Worm (Caenorhabditis elegans): ENCODE data around the gene nhr-43.

nhr-43 gene

DNA sequence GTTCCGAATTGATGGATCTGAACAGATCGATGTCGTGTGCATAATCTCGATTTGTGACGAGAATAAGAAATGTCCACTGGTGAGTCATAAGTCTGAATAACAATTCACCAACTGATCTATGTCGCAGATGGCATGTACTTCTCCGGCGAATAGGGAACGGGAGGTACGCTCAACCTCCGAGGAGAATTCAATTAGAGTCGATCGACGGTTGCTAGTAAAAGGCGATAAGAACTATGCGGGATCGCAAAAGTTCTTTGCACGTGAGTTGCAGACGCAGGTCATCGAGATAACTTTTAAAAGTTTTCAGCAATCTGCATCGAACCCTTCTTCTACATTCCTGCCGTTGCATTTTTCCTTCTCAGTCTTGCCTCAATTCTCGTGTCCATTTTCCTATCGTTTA is 16.9 kb upstream of the nhr-43 start:
- no peak for TF ChIP-seq tbx-11 (GFP tag; IDR thresholded peaks at IDR 0.05)
- TF ChIP-seq ceh-13 (GFP tag; optimal IDR thresholded peaks at IDR 0.05) = no peak
- TF ChIP-seq scrt-1 (GFP tag; IDR thresholded peaks at IDR 0.05) = no peak
- no peak for TF ChIP-seq hnd-1 (tag; optimal IDR thresholded peaks at IDR 0.05)
- TF ChIP-seq ceh-36 (tag; optimal IDR thresholded peaks at IDR 0.05) = no peak

DNA sequence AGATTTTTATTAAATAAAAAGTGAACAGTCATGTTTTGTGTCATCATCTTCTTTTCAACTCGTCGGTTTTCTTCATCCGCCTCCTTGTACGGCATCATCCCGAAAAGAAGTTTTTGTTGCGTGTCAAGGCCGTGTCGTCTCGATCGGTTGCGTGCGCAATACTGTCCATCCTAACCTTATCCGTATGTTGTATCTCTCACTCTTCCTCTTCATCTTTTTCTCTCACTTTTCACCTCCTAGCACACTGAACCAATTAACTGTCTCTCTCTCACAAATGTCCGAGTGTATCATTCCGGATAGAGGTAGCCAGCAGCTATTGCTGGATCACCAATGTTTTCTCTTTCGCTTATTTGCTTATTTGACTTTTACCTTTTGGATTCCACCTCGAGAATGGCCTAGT is 15.9 kb upstream of the nhr-43 start:
- TF ChIP-seq scrt-1 (GFP tag; IDR thresholded peaks at IDR 0.05) (no peak), ceh-13 (GFP tag; optimal IDR thresholded peaks at IDR 0.05) (no peak), ets-7 (tag; optimal IDR thresholded peaks at IDR 0.05) (no peak), flt-1 (GFP tag; IDR thresholded peaks at IDR 0.05) (no peak), ama-1 (optimal IDR thresholded peaks at IDR 0.05) (no peak), pes-1 (GFP tag; IDR thresholded peaks at IDR 0.05) (no peak), tbx-37 (GFP tag; conservative IDR thresholded peaks at IDR 0.05) (no peak), hmg-4 (GFP tag; optimal IDR thresholded peaks at IDR 0.05) (no peak), F13C5.2 (tag; optimal IDR thresholded peaks at IDR 0.05) (no peak)

- TF ChIP-seq scrt-1 (GFP tag; IDR thresholded peaks at IDR 0.05) (no peak), F13C5.2 (tag; optimal IDR thresholded peaks at IDR 0.05) (no peak), aly-1 (tag; optimal IDR thresholded peaks at IDR 0.05) (no peak), ets-7 (tag; optimal IDR thresholded peaks at IDR 0.05) (no peak), tra-4 (tag; optimal IDR thresholded peaks at IDR 0.05) (no peak), ceh-13 (GFP tag; optimal IDR thresholded peaks at IDR 0.05) (no peak)
Measured at ce11 chrIV:11885313-11885712, 14.1 kb upstream of the nhr-43 start, which contains the start of gene let-653. Gene let-653, plus strand, starts transcription at chrIV:11885613.

ce11 chrIV:11892545-11892944 is 6.8 kb upstream of the nhr-43 start:
- TF ChIP-seq flt-1 (GFP tag; IDR thresholded peaks at IDR 0.05) (no peak), tbx-37 (GFP tag; conservative IDR thresholded peaks at IDR 0.05) (no peak), pes-1 (GFP tag; IDR thresholded peaks at IDR 0.05) (no peak), ets-7 (tag; optimal IDR thresholded peaks at IDR 0.05) (no peak), aly-1 (tag; optimal IDR thresholded peaks at IDR 0.05) (no peak), F13C5.2 (tag; optimal IDR thresholded peaks at IDR 0.05) (no peak), tbx-11 (GFP tag; IDR thresholded peaks at IDR 0.05) (no peak), tra-4 (tag; optimal IDR thresholded peaks at IDR 0.05) (no peak), ceh-13 (GFP tag; optimal IDR thresholded peaks at IDR 0.05) (no peak), scrt-1 (GFP tag; IDR thresholded peaks at IDR 0.05) (no peak), ceh-36 (tag; optimal IDR thresholded peaks at IDR 0.05) (no peak), hnd-1 (tag; optimal IDR thresholded peaks at IDR 0.05) (no peak), hmbx-1 (tag; optimal IDR thresholded peaks at IDR 0.05) (no peak), sea-1 (GFP tag; conservative IDR thresholded peaks at IDR 0.05) (no peak), hmg-4 (GFP tag; optimal IDR thresholded peaks at IDR 0.05) (no peak)

DNA sequence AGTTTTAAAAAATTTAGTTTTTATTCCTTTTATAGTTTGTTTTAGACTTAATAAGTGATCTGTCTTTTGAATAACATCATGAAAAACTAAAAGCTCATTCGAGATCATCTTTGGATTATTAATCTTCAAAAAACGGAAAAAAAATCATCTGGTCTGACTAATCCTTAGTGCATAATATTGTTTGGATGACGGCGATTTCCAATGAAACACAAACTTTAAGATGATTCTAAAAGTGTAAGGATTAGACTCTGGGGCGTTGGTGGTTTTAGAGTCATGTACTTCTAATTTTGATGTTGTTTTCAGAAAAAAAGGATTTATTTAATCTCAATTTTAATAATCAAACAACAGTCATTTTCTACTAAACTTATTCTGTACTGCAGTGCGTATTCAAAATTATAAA is 6.1 kb upstream of the nhr-43 start:
- TF ChIP-seq flt-1 (GFP tag; IDR thresholded peaks at IDR 0.05) = no peak
- TF ChIP-seq tbx-11 (GFP tag; IDR thresholded peaks at IDR 0.05) = no peak
- TF ChIP-seq ceh-13 (GFP tag; optimal IDR thresholded peaks at IDR 0.05) = no peak
- no peak for TF ChIP-seq F13C5.2 (tag; optimal IDR thresholded peaks at IDR 0.05)
- no peak for TF ChIP-seq ceh-36 (tag; optimal IDR thresholded peaks at IDR 0.05)
- no peak for TF ChIP-seq hmbx-1 (tag; optimal IDR thresholded peaks at IDR 0.05)

DNA sequence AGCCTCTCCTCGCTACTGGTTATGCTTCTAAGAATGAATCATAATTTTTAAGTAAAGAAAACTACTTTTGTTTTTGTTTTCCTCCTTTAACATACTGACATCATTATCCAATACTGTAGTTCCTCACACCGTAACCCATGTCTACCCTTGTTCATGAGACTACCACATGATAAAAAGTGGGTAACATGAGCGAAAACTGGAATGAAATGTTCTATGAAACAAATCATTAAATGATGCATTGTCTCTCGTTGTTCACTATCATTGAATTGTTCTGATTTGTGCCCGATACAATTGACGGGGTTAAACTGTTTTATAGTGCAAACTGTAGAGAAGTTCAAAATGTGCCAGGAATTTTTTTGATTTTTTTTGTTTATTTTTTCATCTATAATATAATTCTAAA is 1.7 kb upstream of the nhr-43 start:
- no peak for TF ChIP-seq hnd-1 (tag; optimal IDR thresholded peaks at IDR 0.05)
- no peak for TF ChIP-seq tbx-37 (GFP tag; conservative IDR thresholded peaks at IDR 0.05)
- TF ChIP-seq flt-1 (GFP tag; IDR thresholded peaks at IDR 0.05) = no peak
- no peak for TF ChIP-seq F13C5.2 (tag; optimal IDR thresholded peaks at IDR 0.05)
- TF ChIP-seq ama-1 (optimal IDR thresholded peaks at IDR 0.05) = no peak
- no peak for TF ChIP-seq sea-1 (GFP tag; conservative IDR thresholded peaks at IDR 0.05)
- no peak for TF ChIP-seq scrt-1 (GFP tag; IDR thresholded peaks at IDR 0.05)
- TF ChIP-seq hmg-4 (GFP tag; optimal IDR thresholded peaks at IDR 0.05) = no peak
- TF ChIP-seq tbx-11 (GFP tag; IDR thresholded peaks at IDR 0.05) = no peak

DNA sequence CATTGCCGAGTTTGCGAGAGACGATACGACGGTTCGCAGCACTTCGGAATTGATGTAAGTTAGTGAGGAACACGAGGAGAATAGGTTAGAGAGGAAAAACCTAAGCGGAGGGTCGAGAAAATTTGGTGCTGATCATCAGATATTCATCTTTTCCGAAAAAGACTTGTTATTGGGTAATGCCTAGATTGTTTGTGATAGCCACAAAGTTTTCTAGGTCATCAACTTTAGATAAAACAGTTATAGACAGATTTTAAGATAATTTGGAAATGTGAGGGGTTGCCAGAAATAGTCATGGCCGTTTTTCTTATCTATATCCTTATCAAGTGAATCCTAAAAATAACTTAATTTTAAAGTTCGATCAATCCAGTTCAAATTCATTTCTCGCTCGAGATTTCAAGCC is 1.0 kb downstream of the nhr-43 start:
- TF ChIP-seq aly-1 (tag; optimal IDR thresholded peaks at IDR 0.05) = no peak
- no peak for TF ChIP-seq hmg-4 (GFP tag; optimal IDR thresholded peaks at IDR 0.05)
- TF ChIP-seq F13C5.2 (tag; optimal IDR thresholded peaks at IDR 0.05) = no peak
- TF ChIP-seq tbx-11 (GFP tag; IDR thresholded peaks at IDR 0.05) = no peak
- no peak for TF ChIP-seq hmbx-1 (tag; optimal IDR thresholded peaks at IDR 0.05)
- no peak for TF ChIP-seq sea-1 (GFP tag; conservative IDR thresholded peaks at IDR 0.05)
- no peak for TF ChIP-seq B0310.2 (tag; optimal IDR thresholded peaks at IDR 0.05)
- no peak for TF ChIP-seq ama-1 (optimal IDR thresholded peaks at IDR 0.05)

DNA sequence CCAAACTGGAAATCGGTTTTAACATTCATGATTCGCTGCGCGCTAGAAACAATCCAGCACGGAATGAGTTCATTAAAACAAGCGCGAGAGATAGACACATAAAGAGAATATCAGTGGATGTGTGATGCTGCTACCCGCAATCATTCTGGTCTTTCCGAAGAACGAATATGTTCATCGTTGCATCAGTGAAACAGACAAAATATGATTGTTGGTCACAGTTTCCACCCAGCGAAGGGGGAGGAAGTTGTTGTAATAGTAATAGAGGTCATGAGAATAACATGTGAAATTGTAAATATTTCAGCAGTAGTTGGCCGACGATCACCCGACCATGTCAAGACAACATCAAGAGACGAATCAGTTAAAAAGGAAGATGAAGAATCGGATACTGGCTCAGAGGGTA is 1.8 kb downstream of the nhr-43 start:
- TF ChIP-seq ceh-13 (GFP tag; optimal IDR thresholded peaks at IDR 0.05) = no peak
- TF ChIP-seq hnd-1 (tag; optimal IDR thresholded peaks at IDR 0.05) = no peak
- no peak for TF ChIP-seq B0310.2 (tag; optimal IDR thresholded peaks at IDR 0.05)
- TF ChIP-seq sea-1 (GFP tag; conservative IDR thresholded peaks at IDR 0.05) = no peak
- no peak for TF ChIP-seq tra-4 (tag; optimal IDR thresholded peaks at IDR 0.05)
- TF ChIP-seq ets-7 (tag; optimal IDR thresholded peaks at IDR 0.05) = no peak
- TF ChIP-seq ama-1 (optimal IDR thresholded peaks at IDR 0.05) = no peak
- no peak for TF ChIP-seq hmbx-1 (tag; optimal IDR thresholded peaks at IDR 0.05)
- no peak for TF ChIP-seq flt-1 (GFP tag; IDR thresholded peaks at IDR 0.05)
- no peak for TF ChIP-seq scrt-1 (GFP tag; IDR thresholded peaks at IDR 0.05)
- no peak for TF ChIP-seq aly-1 (tag; optimal IDR thresholded peaks at IDR 0.05)
- no peak for TF ChIP-seq tbx-37 (GFP tag; conservative IDR thresholded peaks at IDR 0.05)

DNA sequence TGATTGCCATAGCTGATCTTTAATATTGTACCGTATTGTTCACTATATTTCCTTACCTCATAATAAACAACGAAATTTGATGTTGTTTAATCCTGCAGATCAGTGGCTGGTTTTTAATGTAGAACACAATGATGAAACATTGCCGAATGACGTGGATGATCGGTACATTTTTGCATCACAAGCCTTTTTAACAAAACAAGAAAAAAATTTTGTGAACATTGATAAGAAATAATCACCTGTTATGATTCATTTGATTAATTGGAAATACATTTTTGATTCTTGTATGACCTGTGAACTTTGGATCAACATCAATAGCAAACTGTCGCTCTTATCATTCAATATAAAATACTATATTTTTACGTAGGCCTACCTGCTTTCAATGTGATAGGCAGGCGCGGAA is 3.4 kb downstream of the nhr-43 start:
- TF ChIP-seq pes-1 (GFP tag; IDR thresholded peaks at IDR 0.05) (no peak), hmg-4 (GFP tag; optimal IDR thresholded peaks at IDR 0.05) (no peak), tbx-11 (GFP tag; IDR thresholded peaks at IDR 0.05) (no peak), tbx-37 (GFP tag; conservative IDR thresholded peaks at IDR 0.05) (no peak), ets-7 (tag; optimal IDR thresholded peaks at IDR 0.05) (no peak)

All from whole organism, early embryonic.